Fruit fly (Drosophila melanogaster): ENCODE data around the gene CG18131.

dm6 chr2L:1509748-1510147 lies 9.3 kb upstream of the CG18131 start:
- TF ChIP-seq psq (optimal IDR thresholded peaks at IDR 0.05), result no peak
- TF ChIP-seq h (optimal IDR thresholded peaks at IDR 0.05), result no peak

Measured in Kc167 (cell line).